Worm (Caenorhabditis elegans): ENCODE data around the gene F02A9.1.

- TF ChIP-seq die-1 (tag; optimal IDR thresholded peaks at IDR 0.05) (no peak), F49E8.2 (tag; optimal IDR thresholded peaks at IDR 0.05; ENCODE audit: insufficient read depth) (no peak), F52B5.7 (tag; optimal IDR thresholded peaks at IDR 0.05) (no peak), F39B2.1 (GFP tag; IDR thresholded peaks at IDR 0.05) (no peak), dpl-1 (GFP tag; optimal IDR thresholded peaks at IDR 0.05) (no peak), hsf-1 (GFP tag; IDR thresholded peaks at IDR 0.05) (no peak), Y79H2A.3 (GFP tag; conservative IDR thresholded peaks at IDR 0.05) (no peak), unc-62 (GFP tag; optimal IDR thresholded peaks at IDR 0.05) (no peak), Y95B8A.8 (GFP tag; IDR thresholded peaks at IDR 0.05) (no peak), lin-40 (tag; optimal IDR thresholded peaks at IDR 0.05) (no peak), pha-4 (tag; optimal IDR thresholded peaks at IDR 0.05) (no peak)
Measured at ce11 chrIII:9043200-9043599, 34.4 kb downstream of the F02A9.1 start, which contains the start of gene nac-2.
